Worm (Caenorhabditis elegans) whole organism, early embryonic: ENCODE results near the gene nhr-40.

ENCODE experiments used
- B0310.2 ChIP-seq: sonication (generic microtip); optimal IDR thresholded peaks from 2 replicates; lab custom pipeline; 2016; ENCODE audit warnings: mild to moderate bottlenecking, missing genetic modification characterization, missing compliant biosample characterization
- F13C5.2 ChIP-seq: sonication (generic microtip); optimal IDR thresholded peaks from 2 replicates; lab custom pipeline; 2017; ENCODE audit warnings: mild to moderate bottlenecking, missing genetic modification characterization, inconsistent platforms, missing compliant biosample characterization
- aly-1 ChIP-seq: sonication (generic microtip); optimal IDR thresholded peaks from 2 replicates; lab custom pipeline; 2016; ENCODE audit warnings: missing genetic modification characterization, missing compliant biosample characterization
- ama-1 ChIP-seq: fragments of 150-350 bp; optimal IDR thresholded peaks from 2 replicates; lab custom pipeline; 2014
- ceh-13 ChIP-seq: fragments of 200-800 bp; sonication (Bioruptor generic); optimal IDR thresholded peaks from 2 replicates; lab custom pipeline; 2018; ENCODE audit warnings: mild to moderate bottlenecking, missing genetic modification characterization, missing compliant biosample characterization
- ceh-36 ChIP-seq: sonication (generic microtip); optimal IDR thresholded peaks from 2 replicates; lab custom pipeline; 2016; ENCODE audit warnings: missing genetic modification characterization, inconsistent platforms, missing compliant biosample characterization
- ets-7 ChIP-seq: sonication (generic microtip); optimal IDR thresholded peaks from 2 replicates; lab custom pipeline; 2016; ENCODE audit warnings: missing genotype, missing genetic modification characterization, missing compliant biosample characterization
- flt-1 ChIP-seq: fragments of 200-800 bp; sonication (Bioruptor generic); IDR thresholded peaks from 2 replicates; pipeline ENCODE4 v1.3.6; 2022; ENCODE audit warnings: missing genetic modification characterization, missing compliant biosample characterization
- hmbx-1 ChIP-seq: sonication (generic microtip); optimal IDR thresholded peaks from 2 replicates; lab custom pipeline; 2016; ENCODE audit warnings: mild to moderate bottlenecking, missing genetic modification characterization, missing compliant biosample characterization
- hmg-4 ChIP-seq: fragments of 200-800 bp; sonication (Bioruptor generic); optimal IDR thresholded peaks from 2 replicates; lab custom pipeline; 2018; ENCODE audit warnings: mild to moderate bottlenecking, missing genetic modification characterization, missing compliant biosample characterization
- hnd-1 ChIP-seq: sonication (generic microtip); optimal IDR thresholded peaks from 2 replicates; lab custom pipeline; 2016; ENCODE audit warnings: missing genetic modification characterization, missing compliant biosample characterization
- pes-1 ChIP-seq: fragments of 200-800 bp; sonication (Bioruptor generic); IDR thresholded peaks from 2 replicates; pipeline ENCODE4 v1.3.6; 2022; ENCODE audit warnings: missing genetic modification reagents, missing genetic modification characterization, missing compliant biosample characterization
- scrt-1 ChIP-seq: fragments of 200-800 bp; sonication (Bioruptor generic); IDR thresholded peaks from 2 replicates; pipeline ENCODE4 v1.3.6; 2022; ENCODE audit warnings: missing genetic modification characterization, missing compliant biosample characterization
- sea-1 ChIP-seq: fragments of 200-800 bp; sonication (Bioruptor generic); conservative IDR thresholded peaks from 2 replicates; pipeline ENCODE4 v1.3.6; 2022; ENCODE audit warnings: missing genetic modification characterization, missing compliant biosample characterization
- tbx-11 ChIP-seq: fragments of 200-800 bp; sonication (Bioruptor generic); IDR thresholded peaks from 2 replicates; pipeline ENCODE4 v1.3.6; 2022; ENCODE audit warnings: missing genetic modification characterization, missing compliant biosample characterization
- tbx-37 ChIP-seq: fragments of 200-800 bp; sonication (Bioruptor generic); conservative IDR thresholded peaks from 2 replicates; pipeline ENCODE4 v1.3.6; 2022; ENCODE audit warnings: missing genetic modification reagents, missing genetic modification characterization, missing compliant biosample characterization
- tra-4 ChIP-seq: sonication (generic microtip); optimal IDR thresholded peaks from 2 replicates; lab custom pipeline; 2017; ENCODE audit warnings: missing genetic modification characterization, missing compliant biosample characterization

The nhr-40 gene

DNA sequence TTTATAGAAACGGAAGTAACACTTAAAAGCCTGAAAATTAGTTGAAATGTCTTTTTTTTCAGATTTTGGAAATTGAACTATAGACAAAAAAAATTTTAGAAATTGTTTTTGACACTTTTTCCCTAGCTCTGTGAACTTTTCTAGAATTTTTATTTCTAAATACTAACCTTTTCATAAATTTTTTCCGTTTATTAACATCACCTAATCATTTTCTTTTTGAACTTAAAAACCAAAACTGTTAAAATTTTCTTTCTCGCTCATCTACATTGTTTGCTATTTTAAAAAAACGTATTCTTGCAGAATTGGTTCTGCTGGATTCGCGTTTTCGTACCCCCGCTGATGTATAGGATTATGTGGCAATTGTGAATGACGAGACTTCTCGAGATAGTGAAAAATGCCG lies at the start of gene nhr-40, which contains the start of gene T03G6.7:
TSS of gene nhr-40 (plus strand) at position 301 of the 400 bp plus-strand sequence.
TSS of gene T03G6.7 (plus strand) at position 337 of the 400 bp plus-strand sequence.
- no peak for TF ChIP-seq F13C5.2
- TF ChIP-seq aly-1 (tag; lab: Kevin White, UChicago), result no peak
- TF ChIP-seq hmg-4, result no peak
- no peak for TF ChIP-seq tbx-37 (GFP tag; lab: Robert Waterston, UW)
- TF ChIP-seq ceh-13, result no peak
- no peak for TF ChIP-seq B0310.2
- TF ChIP-seq ceh-36, result no peak

- TF ChIP-seq hmbx-1 (tag; lab: Kevin White, UChicago), result no peak
- no peak for TF ChIP-seq scrt-1
- TF ChIP-seq ceh-36, result no peak
- TF ChIP-seq aly-1 (tag; lab: Kevin White, UChicago), result no peak
- TF ChIP-seq hmg-4, result no peak
- no peak for TF ChIP-seq B0310.2
- TF ChIP-seq tbx-37 (GFP tag; lab: Robert Waterston, UW), result no peak
- TF ChIP-seq tbx-11 (GFP tag; lab: Robert Waterston, UW), result no peak
- TF ChIP-seq ceh-13, result no peak
- TF ChIP-seq tra-4 (tag; lab: Kevin White, UChicago), result no peak
- no peak for TF ChIP-seq sea-1 (GFP tag; lab: Robert Waterston, UW)
- no peak for TF ChIP-seq F13C5.2
- TF ChIP-seq hnd-1 (tag; lab: Kevin White, UChicago), result no peak
- TF ChIP-seq pes-1 (GFP tag; lab: Robert Waterston, UW), result no peak
- no peak for TF ChIP-seq flt-1 (GFP tag; lab: Robert Waterston, UW)
- TF ChIP-seq ama-1 (lab: Kevin White, UChicago), result no peak
- no peak for TF ChIP-seq ets-7 (tag; lab: Kevin White, UChicago)
Observed at ce11 chrX:2544645-2545044, 49.2 kb upstream of the nhr-40 start.

ce11 chrX:2548884-2549283 lies 44.9 kb upstream of the nhr-40 start, which contains the start of gene smvt-1:
Gene smvt-1 (minus strand): TSS chrX:2548984.
- TF ChIP-seq scrt-1 (no peak), pes-1 (GFP tag; lab: Robert Waterston, UW) (no peak), aly-1 (tag; lab: Kevin White, UChicago) (no peak), hnd-1 (tag; lab: Kevin White, UChicago) (no peak), tra-4 (tag; lab: Kevin White, UChicago) (no peak), F13C5.2 (no peak), tbx-37 (GFP tag; lab: Robert Waterston, UW) (no peak), tbx-11 (GFP tag; lab: Robert Waterston, UW) (no peak), hmbx-1 (tag; lab: Kevin White, UChicago) (no peak), ets-7 (tag; lab: Kevin White, UChicago) (no peak), sea-1 (GFP tag; lab: Robert Waterston, UW) (no peak), flt-1 (GFP tag; lab: Robert Waterston, UW) (no peak), B0310.2 (no peak), hmg-4 (no peak), ceh-13 (no peak), ceh-36 (no peak), ama-1 (lab: Kevin White, UChicago) (no peak)

DNA sequence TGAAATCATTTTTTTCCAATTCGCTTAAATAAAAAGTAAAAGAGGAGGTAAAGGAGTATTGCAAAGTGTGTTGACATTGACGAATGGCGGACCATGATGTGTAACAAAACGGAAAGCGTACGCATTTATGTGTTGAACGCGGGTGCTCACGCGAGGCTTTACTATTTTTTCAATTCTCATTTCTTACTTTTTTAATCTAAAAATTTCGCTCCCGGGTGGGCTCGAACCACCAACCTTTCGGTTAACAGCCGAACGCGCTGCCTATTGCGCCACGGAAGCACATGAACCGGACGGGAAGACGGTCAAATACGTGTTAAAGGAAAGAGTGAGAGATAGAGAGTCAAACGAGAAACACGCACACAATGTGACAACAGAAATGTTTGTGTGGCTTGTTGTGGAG lies 44.5 kb upstream of the nhr-40 start:
- TF ChIP-seq ets-7 (tag; lab: Kevin White, UChicago), result peak; percentile 72
- TF ChIP-seq aly-1 (tag; lab: Kevin White, UChicago), result peak; percentile 87
- TF ChIP-seq flt-1 (GFP tag; lab: Robert Waterston, UW), result peak; percentile 83
- peak; percentile 76 for TF ChIP-seq tbx-37 (GFP tag; lab: Robert Waterston, UW)
- peak; percentile 78 for TF ChIP-seq hmbx-1 (tag; lab: Kevin White, UChicago)
- TF ChIP-seq hmg-4, result peak; percentile 96
- no peak for TF ChIP-seq ama-1 (lab: Kevin White, UChicago)
- peak; percentile 91 for TF ChIP-seq sea-1 (GFP tag; lab: Robert Waterston, UW)
- TF ChIP-seq ceh-36, result peak; percentile 91
- TF ChIP-seq pes-1 (GFP tag; lab: Robert Waterston, UW), result peak; percentile 94
- TF ChIP-seq B0310.2, result peak; percentile 78
- peak; percentile 87 for TF ChIP-seq ceh-13
- TF ChIP-seq F13C5.2, result peak; percentile 90
- TF ChIP-seq tra-4 (tag; lab: Kevin White, UChicago), result peak; percentile 78
- peak; percentile 88 for TF ChIP-seq scrt-1
- TF ChIP-seq tbx-11 (GFP tag; lab: Robert Waterston, UW), result peak; percentile 91
- peak; percentile 83 for TF ChIP-seq hnd-1 (tag; lab: Kevin White, UChicago)

ce11 chrX:2550665-2551064 lies 43.1 kb upstream of the nhr-40 start:
- TF ChIP-seq flt-1 (GFP tag; lab: Robert Waterston, UW), result no peak
- no peak for TF ChIP-seq ceh-36
- no peak for TF ChIP-seq pes-1 (GFP tag; lab: Robert Waterston, UW)
- TF ChIP-seq F13C5.2, result no peak

DNA sequence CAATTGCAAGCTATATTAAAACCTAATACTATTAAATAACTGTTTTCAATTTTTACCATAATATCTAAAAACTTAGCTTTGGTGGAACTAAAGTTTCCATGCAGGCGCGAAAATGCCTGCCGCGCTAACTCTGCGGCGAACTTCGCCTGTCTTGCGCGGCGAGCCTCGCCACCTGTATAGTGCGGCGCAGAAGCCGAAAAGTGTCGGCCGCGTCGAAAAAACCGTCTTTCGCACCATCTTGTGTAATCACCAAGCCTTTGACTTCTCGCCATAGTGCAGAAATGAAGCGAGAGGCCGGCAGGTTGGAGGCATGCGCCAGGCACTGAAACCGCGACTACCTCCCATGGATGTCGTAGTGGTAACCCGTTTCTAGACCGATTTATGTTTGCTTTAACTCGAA lies 42.4 kb upstream of the nhr-40 start:
- TF ChIP-seq hnd-1 (tag; lab: Kevin White, UChicago) (no peak), flt-1 (GFP tag; lab: Robert Waterston, UW) (no peak), ceh-36 (no peak)

DNA sequence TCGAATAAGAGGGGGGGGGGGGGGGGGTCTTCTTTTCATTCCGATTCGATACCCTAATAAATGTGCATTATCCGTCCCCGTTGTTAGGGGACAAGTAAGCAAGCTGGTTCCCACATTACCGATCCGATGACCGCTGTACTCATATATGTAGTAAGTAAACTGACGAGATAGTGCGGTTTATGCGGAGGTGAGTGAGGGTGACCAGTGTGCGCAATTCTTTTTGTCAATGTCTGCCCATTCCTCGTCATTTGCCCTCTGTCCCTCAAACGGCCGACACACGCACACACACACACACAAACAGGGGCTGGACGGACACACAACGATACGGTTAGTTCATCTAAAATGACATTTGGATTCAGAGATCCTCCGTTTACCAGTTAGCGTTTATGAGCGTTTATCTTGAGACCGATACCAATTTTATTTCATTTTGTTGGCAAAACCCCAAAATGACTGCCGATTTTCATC lies 41.6 kb upstream of the nhr-40 start, which contains the start of gene aat-3:
TSS of gene aat-3 (plus strand) at position 51 of the 465 bp plus-strand sequence.
- TF ChIP-seq ama-1 (lab: Kevin White, UChicago) (no peak), hmg-4 (peak; percentile 73)

ce11 chrX:2553433-2553860 lies 40.4 kb upstream of the nhr-40 start:
- peak; percentile 28 for TF ChIP-seq tbx-37 (GFP tag; lab: Robert Waterston, UW)
- no peak for TF ChIP-seq sea-1 (GFP tag; lab: Robert Waterston, UW)
- TF ChIP-seq tra-4 (tag; lab: Kevin White, UChicago), result no peak
- TF ChIP-seq aly-1 (tag; lab: Kevin White, UChicago), result peak; percentile 49
- TF ChIP-seq B0310.2, result no peak
- TF ChIP-seq tbx-11 (GFP tag; lab: Robert Waterston, UW), result peak; percentile 68
- peak; percentile 76 for TF ChIP-seq pes-1 (GFP tag; lab: Robert Waterston, UW)
- TF ChIP-seq F13C5.2, result peak; percentile 46
- peak; percentile 22 for TF ChIP-seq ceh-36
- peak; percentile 71 for TF ChIP-seq scrt-1
- TF ChIP-seq hnd-1 (tag; lab: Kevin White, UChicago), result peak; percentile 54
- peak; percentile 30; the same call in 1 of the 2 replicates for TF ChIP-seq flt-1 (GFP tag; lab: Robert Waterston, UW)
- peak; percentile 64 for TF ChIP-seq ets-7 (tag; lab: Kevin White, UChicago)
